Worm (Caenorhabditis elegans) whole organism, L1 larva: ENCODE data around the gene K10D11.4.

Experiments used
- F16B12.6 ChIP-seq: fragments of 150-350 bp; optimal IDR thresholded peaks from 2 replicates; lab custom pipeline; 2014; ENCODE audit warnings: missing biosample characterization, missing genetic modification characterization
- Y116A8C.19 ChIP-seq: sonication (generic microtip); optimal IDR thresholded peaks from 2 replicates; lab custom pipeline; 2016; ENCODE audit warnings: missing compliant biosample characterization, missing genetic modification characterization, borderline replicate concordance
- aha-1 ChIP-seq: fragments of 150-350 bp; optimal IDR thresholded peaks from 2 replicates; lab custom pipeline; 2014; ENCODE audit warnings: missing biosample characterization, missing genetic modification characterization
- aly-2 ChIP-seq: fragments of 150-350 bp; optimal IDR thresholded peaks from 2 replicates; lab custom pipeline; 2014; ENCODE audit warnings: missing biosample characterization, missing genetic modification characterization
- ama-1 ChIP-seq: fragments of 150-350 bp; optimal IDR thresholded peaks from 2 replicates; lab custom pipeline; 2014
- ceh-82 ChIP-seq, 3 experiments: fragments of 150-350 bp in 1 of 3; sonication (generic microtip) in 2 of 3; optimal IDR thresholded peaks; 2 replicates each; lab custom pipeline; 2014 to 2017; ENCODE audit warnings: missing biosample characterization in 3 of 3, missing genetic modification characterization in 3 of 3
- ceh-88 ChIP-seq: fragments of 200-800 bp; sonication (Bioruptor generic); IDR thresholded peaks from 2 replicates; pipeline ENCODE4 v1.3.6; 2022; ENCODE audit warnings: missing genetic modification characterization, missing compliant biosample characterization
- ces-1 ChIP-seq: fragments of 150-350 bp; optimal IDR thresholded peaks from 2 replicates; lab custom pipeline; 2014; ENCODE audit warnings: missing biosample characterization, missing genetic modification reagents, missing genetic modification characterization
- dpl-1 ChIP-seq, 3 experiments: fragments of 150-350 bp in 2 of 3; sonication (generic microtip) in 1 of 3; optimal IDR thresholded peaks; 2 replicates each; lab custom pipeline; 2014 to 2017; ENCODE audit warnings: missing biosample characterization in 3 of 3, missing genetic modification characterization in 3 of 3, missing genetic modification reagents in 3 of 3
- dsc-1 ChIP-seq: sonication (generic microtip); optimal IDR thresholded peaks from 2 replicates; lab custom pipeline; 2016; ENCODE audit warnings: mild to moderate bottlenecking, missing genetic modification characterization, missing compliant biosample characterization
- efl-1 ChIP-seq, 4 experiments: fragments of 150-350 bp; optimal IDR thresholded peaks in 3 of 4; peaks in 1 of 4; 1 replicate in 1 of 4; 2 replicates in 3 of 4; lab custom pipeline; 2014; ENCODE audit warnings: missing biosample characterization in 2 of 4, missing genetic modification characterization in 2 of 4, missing genetic modification reagents in 2 of 4
- egl-13 ChIP-seq: sonication (generic microtip); optimal IDR thresholded peaks from 2 replicates; lab custom pipeline; 2016; ENCODE audit warnings: missing genotype, missing genetic modification reagents, missing genetic modification characterization, missing compliant biosample characterization
- egl-27 ChIP-seq, 2 experiments: fragments of 150-350 bp in 1 of 2; sonication (generic microtip); optimal IDR thresholded peaks; 3 replicates each; lab custom pipeline; 2017 to 2018; ENCODE audit warnings: missing biosample characterization in 2 of 2, missing genetic modification characterization in 2 of 2, missing genetic modification reagents in 2 of 2
- fkh-10 ChIP-seq: sonication (generic microtip); optimal IDR thresholded peaks from 2 replicates; lab custom pipeline; 2017; ENCODE audit warnings: missing biosample characterization, missing genetic modification reagents, missing genetic modification characterization
- fkh-4 ChIP-seq: sonication (generic microtip); optimal IDR thresholded peaks from 2 replicates; lab custom pipeline; 2016; ENCODE audit warnings: missing compliant biosample characterization, missing genetic modification characterization, borderline replicate concordance
- fkh-8 ChIP-seq: sonication (generic microtip); optimal IDR thresholded peaks from 2 replicates; lab custom pipeline; 2016; ENCODE audit warnings: mild to moderate bottlenecking, missing genetic modification characterization, missing compliant biosample characterization
- grh-1 ChIP-seq: fragments of 200-800 bp; sonication (Bioruptor generic); IDR thresholded peaks from 2 replicates; pipeline ENCODE4 v1.3.6; 2022; ENCODE audit warnings: missing genetic modification reagents, missing genetic modification characterization, missing compliant biosample characterization
- hlh-17 ChIP-seq: fragments of 200-800 bp; sonication (Bioruptor generic); optimal IDR thresholded peaks from 2 replicates; lab custom pipeline; 2018; ENCODE audit warnings: missing genetic modification characterization, mild to moderate bottlenecking, missing compliant biosample characterization, moderate library complexity, borderline replicate concordance
- irx-1 ChIP-seq: sonication (generic microtip); optimal IDR thresholded peaks from 2 replicates; lab custom pipeline; 2016; ENCODE audit warnings: missing genetic modification characterization, missing compliant biosample characterization
- lin-13 ChIP-seq: fragments of 150-350 bp; optimal IDR thresholded peaks from 2 replicates; lab custom pipeline; 2014; ENCODE audit warnings: missing biosample characterization, missing genetic modification reagents, missing genetic modification characterization
- lir-3 ChIP-seq: sonication (generic microtip); optimal IDR thresholded peaks from 2 replicates; lab custom pipeline; 2016; ENCODE audit warnings: mild to moderate bottlenecking, missing genetic modification characterization, moderate library complexity, missing compliant biosample characterization; ENCODE audit not compliant: poor library complexity
- lsy-2 ChIP-seq, 2 experiments: fragments of 150-350 bp; optimal IDR thresholded peaks; 2 replicates each; lab custom pipeline; 2014; ENCODE audit warnings: missing biosample characterization in 2 of 2, missing genetic modification characterization in 2 of 2
- mab-9 ChIP-seq: fragments of 200-800 bp; sonication (Bioruptor generic); IDR thresholded peaks from 2 replicates; pipeline ENCODE4 v1.3.6; 2022; ENCODE audit warnings: missing genetic modification reagents, missing genetic modification characterization, missing compliant biosample characterization
- mef-2 ChIP-seq: fragments of 150-350 bp; optimal IDR thresholded peaks from 2 replicates; lab custom pipeline; 2014; ENCODE audit warnings: missing biosample characterization, missing genetic modification characterization
- mep-1 ChIP-seq: fragments of 150-350 bp; optimal IDR thresholded peaks from 2 replicates; lab custom pipeline; 2014; ENCODE audit warnings: missing biosample characterization, missing genetic modification characterization
- nhr-11 ChIP-seq: fragments of 150-350 bp; optimal IDR thresholded peaks from 2 replicates; lab custom pipeline; 2014; ENCODE audit warnings: missing biosample characterization, missing genetic modification characterization
- nhr-19 ChIP-seq: fragments of 200-800 bp; sonication (Bioruptor generic); conservative IDR thresholded peaks from 2 replicates; pipeline ENCODE4 v1.3.6; 2022; ENCODE audit warnings: missing genetic modification characterization, missing compliant biosample characterization
- nhr-20 ChIP-seq: sonication (generic microtip); optimal IDR thresholded peaks from 2 replicates; lab custom pipeline; 2016; ENCODE audit warnings: mild to moderate bottlenecking, missing genetic modification characterization, missing compliant biosample characterization
- nhr-47 ChIP-seq: sonication (generic microtip); optimal IDR thresholded peaks from 2 replicates; lab custom pipeline; 2016; ENCODE audit warnings: mild to moderate bottlenecking, missing genetic modification characterization, moderate library complexity, missing compliant biosample characterization
- nhr-71 ChIP-seq: sonication (generic microtip); optimal IDR thresholded peaks from 2 replicates; lab custom pipeline; 2016; ENCODE audit warnings: mild to moderate bottlenecking, missing genetic modification characterization, moderate library complexity, missing compliant biosample characterization
- nhr-76 ChIP-seq: sonication (generic microtip); optimal IDR thresholded peaks from 2 replicates; lab custom pipeline; 2017; ENCODE audit warnings: missing biosample characterization, missing genetic modification characterization
- nhr-77 ChIP-seq: fragments of 150-350 bp; optimal IDR thresholded peaks from 2 replicates; lab custom pipeline; 2014; ENCODE audit warnings: missing biosample characterization, missing genetic modification characterization
- nhr-84 ChIP-seq: sonication (generic microtip); optimal IDR thresholded peaks from 2 replicates; lab custom pipeline; 2017; ENCODE audit warnings: missing biosample characterization, missing genetic modification characterization
- nhr-90 ChIP-seq: sonication (generic microtip); optimal IDR thresholded peaks from 2 replicates; lab custom pipeline; 2016; ENCODE audit warnings: mild to moderate bottlenecking, missing genetic modification characterization, missing compliant biosample characterization; ENCODE audit not compliant: poor library complexity
- pag-3 ChIP-seq: sonication (generic microtip); optimal IDR thresholded peaks from 2 replicates; lab custom pipeline; 2017; ENCODE audit warnings: missing genetic modification characterization, mild to moderate bottlenecking, missing compliant biosample characterization, antibody characterized with exemption, borderline replicate concordance; ENCODE audit not compliant: insufficient read depth
- pax-3 ChIP-seq: fragments of 200-800 bp; sonication (Bioruptor generic); optimal IDR thresholded peaks from 2 replicates; lab custom pipeline; 2018; ENCODE audit warnings: mild to moderate bottlenecking, missing genetic modification characterization, moderate library complexity, missing compliant biosample characterization
- pqm-1 ChIP-seq: sonication (generic microtip); optimal IDR thresholded peaks from 3 replicates; lab custom pipeline; 2017; ENCODE audit warnings: missing biosample characterization, missing genetic modification characterization
- rnt-1 ChIP-seq: sonication (generic microtip); optimal IDR thresholded peaks from 2 replicates; lab custom pipeline; 2016; ENCODE audit warnings: mild to moderate bottlenecking, missing genetic modification characterization, moderate library complexity, missing compliant biosample characterization
- skn-1 ChIP-seq: fragments of 150-350 bp; optimal IDR thresholded peaks from 2 replicates; lab custom pipeline; 2014; ENCODE audit warnings: missing biosample characterization, missing genetic modification characterization
- snpc-4 ChIP-seq: fragments of 150-350 bp; optimal IDR thresholded peaks from 2 replicates; lab custom pipeline; 2014; ENCODE audit warnings: missing biosample characterization, missing genetic modification characterization
- snu-23 ChIP-seq: sonication (generic microtip); optimal IDR thresholded peaks from 2 replicates; lab custom pipeline; 2016; ENCODE audit warnings: missing genetic modification characterization, missing compliant biosample characterization
- sox-4 ChIP-seq: sonication (generic microtip); optimal IDR thresholded peaks from 2 replicates; lab custom pipeline; 2016; ENCODE audit warnings: missing genetic modification characterization, missing compliant biosample characterization
- sptf-1 ChIP-seq: fragments of 150-350 bp; optimal IDR thresholded peaks from 2 replicates; lab custom pipeline; 2014; ENCODE audit warnings: missing biosample characterization, missing genetic modification characterization
- sup-37 ChIP-seq: fragments of 200-800 bp; sonication (Bioruptor generic); optimal IDR thresholded peaks from 2 replicates; lab custom pipeline; 2018; ENCODE audit warnings: mild to moderate bottlenecking, missing genetic modification characterization, missing compliant biosample characterization
- swsn-7 ChIP-seq: sonication (generic microtip); optimal IDR thresholded peaks from 2 replicates; lab custom pipeline; 2016; ENCODE audit warnings: missing genetic modification characterization, missing compliant biosample characterization
- tbx-2 ChIP-seq: sonication (generic microtip); optimal IDR thresholded peaks from 2 replicates; lab custom pipeline; 2016; ENCODE audit warnings: missing genetic modification characterization, missing compliant biosample characterization
- unc-86 ChIP-seq: sonication (generic microtip); optimal IDR thresholded peaks from 2 replicates; lab custom pipeline; 2016; ENCODE audit warnings: missing genetic modification characterization, missing compliant biosample characterization
- unc-98 ChIP-seq: fragments of 200-800 bp; sonication (Bioruptor generic); IDR thresholded peaks from 2 replicates; pipeline ENCODE4 v1.3.6; 2022; ENCODE audit warnings: missing genetic modification characterization, missing compliant biosample characterization
- zag-1 ChIP-seq: fragments of 150-350 bp; optimal IDR thresholded peaks from 2 replicates; lab custom pipeline; 2014; ENCODE audit warnings: missing biosample characterization, missing genetic modification characterization
- ztf-4 ChIP-seq: fragments of 150-350 bp; optimal IDR thresholded peaks from 2 replicates; lab custom pipeline; 2014; ENCODE audit warnings: missing biosample characterization, missing genetic modification characterization

The K10D11.4 gene

ce11 chrIV:13016820-13017219 is 22.5 kb upstream of the K10D11.4 start (continued):
- peak; percentile 83 for TF ChIP-seq fkh-10
- no peak for TF ChIP-seq aha-1 (tag; lab: Kevin White, UChicago)
- no peak for TF ChIP-seq fkh-8

ce11 chrIV:13015801-13016404 is 21.6 kb upstream of the K10D11.4 start:
- TF ChIP-seq hlh-17 (no peak), mef-2 (tag; lab: Kevin White, UChicago) (no peak), nhr-76 (tag; lab: Kevin White, UChicago) (no peak), ceh-88 (no peak), F16B12.6 (tag; lab: Kevin White, UChicago) (no peak), mep-1 (tag; lab: Kevin White, UChicago) (peak; percentile 27), efl-1 (optimal IDR thresholded peaks at IDR 0.05; lab: Kevin White, UChicago) (peak; percentile 24 to 29), efl-1 (GFP tag; optimal IDR thresholded peaks at IDR 0.05 in 1 of 2; lab: Kevin White, UChicago) (no peak), nhr-20 (no peak), tbx-2 (tag; lab: Kevin White, UChicago) (no peak), fkh-8 (peak; percentile 53), lin-13 (GFP tag; lab: Kevin White, UChicago) (no peak), fkh-4 (tag; lab: Kevin White, UChicago) (no peak), snpc-4 (tag; lab: Kevin White, UChicago) (no peak), ama-1 (no peak), irx-1 (tag; lab: Kevin White, UChicago) (no peak), nhr-47 (tag; lab: Kevin White, UChicago) (peak; percentile 43), sptf-1 (tag; lab: Kevin White, UChicago) (no peak), unc-98 (GFP tag; lab: Robert Waterston, UW) (no peak), sox-4 (no peak), dsc-1 (tag; lab: Kevin White, UChicago) (peak; percentile 89), ceh-82 (tag; optimal IDR thresholded peaks at IDR 0.05; lab: Kevin White, UChicago) (peak in 1 of 3 experiments; percentile 11), ztf-4 (no peak), fkh-10 (peak; percentile 11), lir-3 (tag; lab: Kevin White, UChicago) (no peak), nhr-77 (tag; lab: Kevin White, UChicago) (no peak), egl-27 (tag; optimal IDR thresholded peaks at IDR 0.05; lab: Kevin White, UChicago) (no peak), pag-3 (tag; lab: Kevin White, UChicago) (no peak), unc-86 (no peak), snu-23 (GFP tag; lab: Kevin White, UChicago) (peak; percentile 31), nhr-90 (tag; lab: Kevin White, UChicago) (no peak), zag-1 (no peak), mab-9 (no peak), grh-1 (GFP tag; lab: Robert Waterston, UW) (no peak), Y116A8C.19 (tag; lab: Kevin White, UChicago) (no peak), nhr-11 (no peak), aly-2 (tag; lab: Kevin White, UChicago) (no peak), dpl-1 (GFP tag; optimal IDR thresholded peaks at IDR 0.05; lab: Kevin White, UChicago) (no peak), sup-37 (no peak), swsn-7 (tag; lab: Kevin White, UChicago) (peak; percentile 15), rnt-1 (peak; percentile 30), nhr-19 (no peak), pqm-1 (tag; lab: Kevin White, UChicago) (no peak), egl-13 (tag; lab: Kevin White, UChicago) (no peak), ces-1 (no peak), lsy-2 (tag; optimal IDR thresholded peaks at IDR 0.05; lab: Kevin White, UChicago) (peak in 1 of 2 experiments; percentile 35), nhr-71 (tag; lab: Kevin White, UChicago) (peak; percentile 37), pax-3 (peak; percentile 28), skn-1 (tag; lab: Kevin White, UChicago) (no peak), nhr-84 (tag; lab: Kevin White, UChicago) (no peak)
